In the genomic region with DNA sequence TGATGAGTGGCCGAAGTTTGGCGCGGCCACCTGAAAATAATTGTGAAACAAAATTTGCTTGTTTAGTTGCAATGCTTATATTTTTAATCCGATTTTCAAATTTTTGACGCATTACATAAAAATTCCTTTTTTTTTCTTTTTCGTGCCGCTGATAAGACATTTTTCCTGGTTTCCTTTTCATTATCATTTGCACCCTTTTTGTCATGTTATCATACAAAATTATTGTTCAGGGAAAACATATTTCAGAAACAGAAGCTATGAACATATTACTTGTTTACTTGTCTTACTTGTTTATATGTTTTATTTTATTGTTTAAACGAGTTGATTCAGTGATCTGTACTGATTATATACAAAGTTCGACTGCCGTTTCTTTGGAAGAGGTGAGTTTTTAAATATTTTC, we compare ENCODE assay signal across 6 worm cellular contexts.
TF ChIP-seq lines count a peak whose summit lies in the region.

A gene (plus strand): TSS at position 212 of the 400 bp plus-strand sequence.

TF ChIP-seq in whole organism, L1 larva, 84 proteins besides CTCF, POLR2A, EP300 and RAD21:
- TF ChIP-seq elt-2 (tag; optimal IDR thresholded peaks at IDR 0.05; lab: Kevin White, UChicago) (peak; percentile 66), lsy-2 (tag; optimal IDR thresholded peaks at IDR 0.05; lab: Kevin White, UChicago) (no peak), tbx-2 (tag; optimal IDR thresholded peaks at IDR 0.05; lab: Kevin White, UChicago) (no peak), nhr-71 (tag; optimal IDR thresholded peaks at IDR 0.05; lab: Kevin White, UChicago) (no peak), efl-1 (optimal IDR thresholded peaks at IDR 0.05; lab: Kevin White, UChicago) (no peak), efl-1 (GFP tag; optimal IDR thresholded peaks at IDR 0.05 in 1 of 2; lab: Kevin White, UChicago) (peak in 1 of 2 experiments; percentile 84), tlp-1 (tag; optimal IDR thresholded peaks at IDR 0.05; lab: Kevin White, UChicago) (no peak)

TF ChIP-seq in whole organism, L2 larva, 48 proteins besides CTCF, POLR2A, EP300 and RAD21:
- no peak for TF ChIP-seq peb-1 (tag; optimal IDR thresholded peaks at IDR 0.05; lab: Kevin White, UChicago)
- no peak for TF ChIP-seq nhr-11 (tag; optimal IDR thresholded peaks at IDR 0.05; lab: Kevin White, UChicago)
- TF ChIP-seq nhr-23 (tag; optimal IDR thresholded peaks at IDR 0.05; lab: Kevin White, UChicago): no peak
- peak; percentile 63 for TF ChIP-seq fos-1 (tag; optimal IDR thresholded peaks at IDR 0.05; lab: Kevin White, UChicago)
- TF ChIP-seq ztf-11 (tag; optimal IDR thresholded peaks at IDR 0.05; lab: Kevin White, UChicago): no peak
- no peak for TF ChIP-seq ztf-4 (tag; optimal IDR thresholded peaks at IDR 0.05; lab: Kevin White, UChicago)

TF ChIP-seq in whole organism, L3 larva, 47 proteins besides CTCF, POLR2A, EP300 and RAD21:
- TF ChIP-seq elt-2 (tag; optimal IDR thresholded peaks at IDR 0.05; lab: Kevin White, UChicago) (peak; percentile 60), mml-1 (tag; optimal IDR thresholded peaks at IDR 0.05; lab: Kevin White, UChicago) (no peak)

TF ChIP-seq in whole organism, L4 larva, 104 proteins besides CTCF, POLR2A, EP300 and RAD21:
- TF ChIP-seq nhr-77 (tag; optimal IDR thresholded peaks at IDR 0.05; lab: Kevin White, UChicago): peak; percentile 1
- no peak for TF ChIP-seq lin-29 (GFP tag; IDR thresholded peaks at IDR 0.05; lab: Robert Waterston, UW)
- peak; percentile 39 for TF ChIP-seq nhr-28 (tag; optimal IDR thresholded peaks at IDR 0.05; lab: Kevin White, UChicago)
- peak; percentile 53 for TF ChIP-seq pqm-1 (tag; optimal IDR thresholded peaks at IDR 0.05; lab: Kevin White, UChicago)
- TF ChIP-seq daf-16 (GFP tag; optimal IDR thresholded peaks at IDR 0.05; lab: Kevin White, UChicago): no peak
- peak; percentile 86 for TF ChIP-seq daf-16 (tag; optimal IDR thresholded peaks at IDR 0.05; lab: Kevin White, UChicago)
- no peak for TF ChIP-seq lin-15B (tag; optimal IDR thresholded peaks at IDR 0.05; lab: Kevin White, UChicago)
- peak; percentile 36; the same call in 1 of the 2 replicates for TF ChIP-seq dmd-6 (GFP tag; IDR thresholded peaks at IDR 0.05; lab: Robert Waterston, UW)

TF ChIP-seq in whole organism, late embryonic, 69 proteins besides CTCF, POLR2A, EP300 and RAD21:
- TF ChIP-seq tbx-7 (tag; optimal IDR thresholded peaks at IDR 0.05; lab: Kevin White, UChicago): no peak
- TF ChIP-seq elt-2 (tag; optimal IDR thresholded peaks at IDR 0.05; lab: Kevin White, UChicago): peak; percentile 10

TF ChIP-seq in whole organism, young adult, 124 proteins besides CTCF, POLR2A, EP300 and RAD21:
- no peak for TF ChIP-seq F33H1.4 (GFP tag; IDR thresholded peaks at IDR 0.05; lab: Robert Waterston, UW)
- no peak for TF ChIP-seq ztf-25 (GFP tag; IDR thresholded peaks at IDR 0.05; lab: Robert Waterston, UW)
- TF ChIP-seq nhr-80 (tag; optimal IDR thresholded peaks at IDR 0.05; lab: Kevin White, UChicago): peak; percentile 46
